Worm (Caenorhabditis elegans) whole organism, midembryonic: ENCODE data around the gene pqn-80.

Experiments used
- T22C8.4 ChIP-seq: fragments of 200-800 bp; sonication (Bioruptor generic); IDR thresholded peaks from 2 replicates; pipeline ENCODE4 v1.3.6; 2022; ENCODE audit warnings: missing genetic modification characterization, missing compliant biosample characterization
- cog-1 ChIP-seq: sonication (generic microtip); optimal IDR thresholded peaks from 2 replicates; lab custom pipeline; 2016; ENCODE audit warnings: missing genetic modification characterization, missing compliant biosample characterization
- flt-1 ChIP-seq: fragments of 200-800 bp; sonication (Bioruptor generic); IDR thresholded peaks from 2 replicates; pipeline ENCODE4 v1.3.6; 2022; ENCODE audit warnings: missing genetic modification characterization, missing compliant biosample characterization
- klf-2 ChIP-seq: fragments of 200-800 bp; sonication (Bioruptor generic); conservative IDR thresholded peaks from 2 replicates; pipeline ENCODE4 v1.3.6; 2022; ENCODE audit warnings: missing genetic modification reagents, missing genetic modification characterization, missing compliant biosample characterization
- med-1 ChIP-seq: sonication (generic microtip); optimal IDR thresholded peaks from 2 replicates; lab custom pipeline; 2017; ENCODE audit warnings: missing genetic modification characterization, mild to moderate bottlenecking, missing compliant biosample characterization, antibody characterized with exemption, missing genetic modification reagents; ENCODE audit not compliant: insufficient read depth
- ref-1 ChIP-seq: fragments of 200-800 bp; sonication (Bioruptor generic); conservative IDR thresholded peaks from 2 replicates; pipeline ENCODE4 v1.3.6; 2022; ENCODE audit warnings: missing genetic modification reagents, missing genetic modification characterization, missing compliant biosample characterization
- tab-1 ChIP-seq: fragments of 200-800 bp; sonication (Bioruptor generic); IDR thresholded peaks from 2 replicates; pipeline ENCODE4 v1.3.6; 2022; ENCODE audit warnings: missing genetic modification characterization, missing compliant biosample characterization
- ztf-23 ChIP-seq: fragments of 200-800 bp; sonication (Bioruptor generic); IDR thresholded peaks from 2 replicates; pipeline ENCODE4 v1.3.6; 2022; ENCODE audit warnings: missing genetic modification reagents, missing genetic modification characterization, missing compliant biosample characterization
- ztf-29 ChIP-seq: fragments of 200-800 bp; sonication (Bioruptor generic); IDR thresholded peaks from 2 replicates; pipeline ENCODE4 v1.3.6; 2022; ENCODE audit warnings: missing genetic modification reagents, missing genetic modification characterization, missing compliant biosample characterization

The pqn-80 gene

ce11 chrIII:12697591-12697990, 71.2 kb downstream of the pqn-80 start:
- no peak for TF ChIP-seq T22C8.4 (GFP tag; lab: Robert Waterston, UW)
- TF ChIP-seq flt-1, result no peak
- TF ChIP-seq tab-1 (GFP tag; lab: Robert Waterston, UW), result no peak
- no peak for TF ChIP-seq med-1 (GFP tag; lab: Kevin White, UChicago)
- no peak for TF ChIP-seq ztf-23 (GFP tag; lab: Robert Waterston, UW)
- TF ChIP-seq ztf-29 (GFP tag; lab: Robert Waterston, UW), result no peak
- no peak for TF ChIP-seq klf-2 (GFP tag; lab: Robert Waterston, UW)
- TF ChIP-seq cog-1, result no peak
- TF ChIP-seq ref-1, result no peak

ce11 chrIII:12699194-12699593, 72.8 kb downstream of the pqn-80 start, which contains the start of gene sas-1:
sas-1 (plus strand) TSS chrIII:12699494.
- TF ChIP-seq tab-1 (GFP tag; lab: Robert Waterston, UW) (no peak), ztf-23 (GFP tag; lab: Robert Waterston, UW) (no peak), ztf-29 (GFP tag; lab: Robert Waterston, UW) (no peak), ref-1 (no peak), med-1 (GFP tag; lab: Kevin White, UChicago) (no peak)
